Fruit fly (Drosophila melanogaster) whole organism, embryonic: ENCODE measurements around the gene CG15019.

Source experiments
- Abd-B ChIP-seq: fragments of 200-800 bp; sonication (Bioruptor generic); optimal IDR thresholded peaks from 2 replicates; lab custom pipeline; 2018; ENCODE audit warnings: missing biosample characterization, mild to moderate bottlenecking, missing genetic modification characterization, moderate library complexity
- Antp ChIP-seq: fragments of 200-800 bp; sonication (Bioruptor generic); optimal IDR thresholded peaks from 3 replicates; lab custom pipeline; 2016; ENCODE audit warnings: missing biosample characterization, missing genetic modification characterization
- BEAF-32 ChIP-seq: fragments of 200-800 bp; sonication (Bioruptor generic); optimal IDR thresholded peaks from 3 replicates; lab custom pipeline; 2017; ENCODE audit warnings: missing biosample characterization, missing genetic modification characterization, mild to moderate bottlenecking, moderate library complexity, missing genetic modification reagents
- CG10274 ChIP-seq: fragments of 200-800 bp; sonication (Bioruptor generic); optimal IDR thresholded peaks from 3 replicates; lab custom pipeline; 2017; ENCODE audit warnings: missing biosample characterization, mild to moderate bottlenecking, missing genetic modification characterization
- CG11723 ChIP-seq: fragments of 200-800 bp; sonication (Bioruptor generic); optimal IDR thresholded peaks from 2 replicates; lab custom pipeline; 2017; ENCODE audit warnings: missing biosample characterization, mild to moderate bottlenecking, missing genetic modification characterization
- CG12104 ChIP-seq: fragments of 200-800 bp; sonication (Bioruptor generic); optimal IDR thresholded peaks from 3 replicates; lab custom pipeline; 2016; ENCODE audit warnings: missing biosample characterization, missing genetic modification characterization
- CG12659 ChIP-seq: fragments of 200-800 bp; sonication (Bioruptor generic); optimal IDR thresholded peaks from 3 replicates; lab custom pipeline; 2017; ENCODE audit warnings: mild to moderate bottlenecking, missing biosample characterization, missing genetic modification reagents, missing genetic modification characterization
- CG14014 ChIP-seq: fragments of 200-800 bp; sonication (Bioruptor generic); IDR thresholded peaks from 2 replicates; pipeline ENCODE4 v1.3.6; 2022; ENCODE audit warnings: missing biosample characterization, missing genetic modification characterization
- CG1529 ChIP-seq: fragments of 200-800 bp; sonication (Bioruptor generic); optimal IDR thresholded peaks from 3 replicates; lab custom pipeline; 2018; ENCODE audit warnings: missing biosample characterization, missing genetic modification characterization
- CG1792 ChIP-seq: fragments of 200-800 bp; sonication (Bioruptor generic); optimal IDR thresholded peaks from 2 replicates; lab custom pipeline; 2016; ENCODE audit warnings: missing biosample characterization, missing genetic modification characterization
- CG2120 ChIP-seq: fragments of 200-800 bp; sonication (Bioruptor generic); optimal IDR thresholded peaks from 3 replicates; lab custom pipeline; 2016; ENCODE audit warnings: missing biosample characterization, missing genetic modification characterization
- CG2712 ChIP-seq: fragments of 200-800 bp; optimal IDR thresholded peaks from 3 replicates; lab custom pipeline; 2019; ENCODE audit warnings: missing biosample characterization, mild to moderate bottlenecking, missing genetic modification characterization, moderate library complexity
- CG31441 ChIP-seq: fragments of 200-800 bp; sonication (Bioruptor generic); IDR thresholded peaks from 2 replicates; pipeline ENCODE4 v1.3.6; 2022; ENCODE audit warnings: missing biosample characterization, missing genetic modification characterization
- CG3163 ChIP-seq: fragments of 200-800 bp; sonication (Bioruptor generic); optimal IDR thresholded peaks from 3 replicates; lab custom pipeline; 2016; ENCODE audit warnings: missing biosample characterization, missing genetic modification characterization
- CG32767 ChIP-seq: fragments of 200-800 bp; sonication (Bioruptor generic); IDR thresholded peaks from 2 replicates; pipeline ENCODE4 v1.3.6; 2022; ENCODE audit warnings: missing biosample characterization, missing genetic modification characterization
- CG42726 ChIP-seq: fragments of 200-800 bp; sonication (Bioruptor generic); IDR thresholded peaks from 2 replicates; pipeline ENCODE4 v1.3.6; 2022; ENCODE audit warnings: missing biosample characterization, missing genetic modification characterization; ENCODE audit not compliant: partially characterized antibody
- CG4404 ChIP-seq: fragments of 200-800 bp; sonication (Bioruptor generic); IDR thresholded peaks from 2 replicates; pipeline ENCODE4 v1.3.6; 2022; ENCODE audit warnings: missing biosample characterization, missing genetic modification characterization
- CG4820 ChIP-seq: fragments of 200-800 bp; sonication (Bioruptor generic); optimal IDR thresholded peaks from 3 replicates; lab custom pipeline; 2016; ENCODE audit warnings: missing biosample characterization, missing genetic modification characterization
- CG4854 ChIP-seq: fragments of 200-800 bp; sonication (Bioruptor generic); optimal IDR thresholded peaks from 2 replicates; lab custom pipeline; 2016; ENCODE audit warnings: missing biosample characterization, missing genetic modification characterization, inconsistent platforms
- CG7839 ChIP-seq: fragments of 200-800 bp; sonication (Bioruptor generic); optimal IDR thresholded peaks from 3 replicates; lab custom pipeline; 2018; ENCODE audit warnings: missing biosample characterization, mild to moderate bottlenecking, missing genetic modification characterization, moderate library complexity
- CG8388 ChIP-seq: fragments of 200-800 bp; sonication (Bioruptor generic); optimal IDR thresholded peaks from 2 replicates; lab custom pipeline; 2019; ENCODE audit warnings: missing biosample characterization, mild to moderate bottlenecking, missing genetic modification characterization, moderate library complexity
- CG9609 ChIP-seq: fragments of 200-800 bp; sonication (Bioruptor generic); optimal IDR thresholded peaks from 3 replicates; lab custom pipeline; 2016; ENCODE audit warnings: missing biosample characterization, missing genetic modification characterization
- CG9727 ChIP-seq: fragments of 200-800 bp; sonication (Bioruptor generic); optimal IDR thresholded peaks from 3 replicates; lab custom pipeline; 2017; ENCODE audit warnings: missing biosample characterization, mild to moderate bottlenecking, missing genetic modification characterization
- CG9797 ChIP-seq: fragments of 200-800 bp; sonication (Bioruptor generic); optimal IDR thresholded peaks from 3 replicates; lab custom pipeline; 2018; ENCODE audit warnings: missing biosample characterization, mild to moderate bottlenecking, missing genetic modification characterization
- D19A ChIP-seq: fragments of 200-800 bp; optimal IDR thresholded peaks from 3 replicates; lab custom pipeline; 2019; ENCODE audit warnings: missing biosample characterization, mild to moderate bottlenecking, missing genetic modification characterization, moderate library complexity
- Dek ChIP-seq: fragments of 200-800 bp; sonication (Bioruptor generic); optimal IDR thresholded peaks from 3 replicates; lab custom pipeline; 2019; ENCODE audit warnings: missing biosample characterization, mild to moderate bottlenecking, missing genetic modification characterization, moderate library complexity
- Dip2 ChIP-seq: fragments of 200-800 bp; sonication (Bioruptor generic); IDR thresholded peaks from 2 replicates; pipeline ENCODE4 v1.3.6; 2022; ENCODE audit warnings: missing biosample characterization, missing genetic modification characterization
- Dref ChIP-seq: fragments of 200-800 bp; sonication (Bioruptor generic); IDR thresholded peaks from 2 replicates; pipeline ENCODE4 v1.3.6; 2022; ENCODE audit warnings: missing biosample characterization, missing genetic modification characterization
- Ets65A ChIP-seq: fragments of 200-800 bp; sonication (Bioruptor generic); peaks from one replicate; lab custom pipeline; 2016; ENCODE audit warnings: missing biosample characterization, missing genetic modification characterization
- Fer1 ChIP-seq: fragments of 200-800 bp; sonication (Bioruptor generic); optimal IDR thresholded peaks from 2 replicates; lab custom pipeline; 2017; ENCODE audit warnings: missing biosample characterization, mild to moderate bottlenecking, missing genetic modification characterization
- Lpt ChIP-seq: fragments of >200 bp; optimal IDR thresholded peaks from 2 replicates; lab custom pipeline; 2018; ENCODE audit warnings: missing biosample characterization, missing genetic modification characterization
- Mad ChIP-seq: fragments of 200-800 bp; sonication (Bioruptor generic); optimal IDR thresholded peaks from 2 replicates; lab custom pipeline; 2016; ENCODE audit warnings: missing biosample characterization, missing genetic modification characterization
- PHDP ChIP-seq: fragments of 200-800 bp; sonication (Bioruptor generic); optimal IDR thresholded peaks from 3 replicates; lab custom pipeline; 2018; ENCODE audit warnings: missing biosample characterization, mild to moderate bottlenecking, missing genetic modification characterization, moderate library complexity
- Side ChIP-seq: fragments of 200-800 bp; sonication (Bioruptor generic); optimal IDR thresholded peaks from 2 replicates; lab custom pipeline; 2016; ENCODE audit warnings: missing biosample characterization, missing genetic modification characterization
- Trl ChIP-seq, 3 experiments: fragments of >200 bp in 2 of 3; fragments of 200-800 bp in 1 of 3; sonication (Bioruptor generic) in 1 of 3; optimal IDR thresholded peaks; 2 replicates in 1 of 3; 3 replicates in 2 of 3; lab custom pipeline; 2016 to 2017; ENCODE audit warnings: missing biosample characterization in 1 of 3, missing genetic modification characterization in 1 of 3
- YL-1 ChIP-seq: fragments of 200-800 bp; sonication (Bioruptor generic); optimal IDR thresholded peaks from 3 replicates; lab custom pipeline; 2017; ENCODE audit warnings: missing biosample characterization, mild to moderate bottlenecking, missing genetic modification characterization
- abd-A ChIP-seq: fragments of 200-800 bp; sonication (Bioruptor generic); optimal IDR thresholded peaks from 3 replicates; lab custom pipeline; 2019; ENCODE audit warnings: missing biosample characterization, mild to moderate bottlenecking, missing genetic modification characterization, moderate library complexity
- bab2 ChIP-seq: fragments of 200-800 bp; sonication (Bioruptor generic); optimal IDR thresholded peaks from 2 replicates; lab custom pipeline; 2016; ENCODE audit warnings: missing biosample characterization, missing genetic modification characterization
- bcd ChIP-seq: fragments of 200-800 bp; sonication (Bioruptor generic); optimal IDR thresholded peaks from 2 replicates; lab custom pipeline; 2017; ENCODE audit warnings: missing biosample characterization, mild to moderate bottlenecking, missing genetic modification characterization
- chm ChIP-seq: fragments of 200-800 bp; sonication (Bioruptor generic); IDR thresholded peaks from 2 replicates; pipeline ENCODE4 v1.3.6; 2022; ENCODE audit warnings: missing biosample characterization, missing genetic modification characterization
- croc ChIP-seq: fragments of 200-800 bp; sonication (Bioruptor generic); conservative IDR thresholded peaks from 3 replicates; pipeline ENCODE4 v1.3.6; 2022; ENCODE audit warnings: missing biosample characterization, missing genetic modification characterization
- crp ChIP-seq, 2 experiments: fragments of 200-800 bp; sonication (Bioruptor generic); optimal IDR thresholded peaks; 2 replicates in 1 of 2; 3 replicates in 1 of 2; lab custom pipeline; 2017; ENCODE audit warnings: missing biosample characterization in 2 of 2, missing genetic modification characterization in 2 of 2, mild to moderate bottlenecking in 1 of 2, moderate library complexity in 1 of 2
- dan ChIP-seq: fragments of 200-800 bp; sonication (Bioruptor generic); IDR thresholded peaks from 2 replicates; pipeline ENCODE4 v1.3.6; 2022; ENCODE audit warnings: missing biosample characterization, missing genetic modification characterization
- hkb ChIP-seq, 2 experiments: fragments of 200-800 bp in 1 of 2; fragments of >200 bp in 1 of 2; sonication (Bioruptor generic) in 1 of 2; IDR thresholded peaks in 1 of 2; optimal IDR thresholded peaks in 1 of 2; 2 replicates each; pipeline versions ENCODE4 v1.3.6 to Lab custom; 2017 to 2022; ENCODE audit warnings: missing biosample characterization in 1 of 2, missing genetic modification characterization in 1 of 2
- maf-S ChIP-seq: fragments of 200-800 bp; sonication (Bioruptor generic); optimal IDR thresholded peaks from 2 replicates; lab custom pipeline; 2016; ENCODE audit warnings: missing biosample characterization, missing genetic modification characterization
- mam ChIP-seq: fragments of 200-800 bp; sonication (Bioruptor generic); optimal IDR thresholded peaks from 3 replicates; lab custom pipeline; 2016; ENCODE audit warnings: missing biosample characterization, missing genetic modification characterization
- mld ChIP-seq: fragments of 200-800 bp; sonication (Bioruptor generic); IDR thresholded peaks from 3 replicates; pipeline ENCODE4 v1.3.6; 2022; ENCODE audit warnings: missing biosample characterization, missing genetic modification characterization; ENCODE audit not compliant: partially characterized antibody
- org-1 ChIP-seq: fragments of 200-800 bp; sonication (Bioruptor generic); optimal IDR thresholded peaks from 2 replicates; lab custom pipeline; 2017; ENCODE audit warnings: missing biosample characterization, missing genetic modification characterization
- sqz ChIP-seq: fragments of 200-800 bp; sonication (Bioruptor generic); optimal IDR thresholded peaks from 3 replicates; lab custom pipeline; 2018; ENCODE audit warnings: missing biosample characterization, mild to moderate bottlenecking, missing genetic modification characterization
- tll ChIP-seq, 2 experiments: fragments of 200-800 bp in 1 of 2; fragments of >200 bp in 1 of 2; sonication (Bioruptor generic) in 1 of 2; optimal IDR thresholded peaks; 2 replicates each; lab custom pipeline; 2017 to 2019; ENCODE audit warnings: missing biosample characterization in 2 of 2, missing genetic modification characterization in 2 of 2, mild to moderate bottlenecking in 1 of 2, moderate library complexity in 1 of 2

The CG15019 gene

dm6 chr3L:4428918-4429546, 23.2 kb upstream of the CG15019 start, which contains the start of gene nAChRbeta1:
nAChRbeta1 (plus strand) TSS chr3L:4429349.
- no peak for TF ChIP-seq croc (GFP tag; lab: Robert Waterston, UW)
- TF ChIP-seq Mad (GFP tag; lab: Kevin White, UChicago): no peak
- TF ChIP-seq YL-1 (GFP tag; lab: Kevin White, UChicago): no peak
- TF ChIP-seq chm (GFP tag; lab: Robert Waterston, UW): no peak
- no peak for TF ChIP-seq CG4820 (GFP tag; lab: Kevin White, UChicago)
- TF ChIP-seq D19A: no peak
- TF ChIP-seq crp (GFP tag; optimal IDR thresholded peaks at IDR 0.05; lab: Kevin White, UChicago): peak in 1 of 2 experiments; percentile 45
- TF ChIP-seq maf-S: no peak
- TF ChIP-seq Dip2: no peak
- no peak for TF ChIP-seq CG9727 (GFP tag; lab: Kevin White, UChicago)
- no peak for TF ChIP-seq hkb (optimal IDR thresholded peaks at IDR 0.05; lab: Kevin White, UChicago)
- no peak for TF ChIP-seq hkb (GFP tag; IDR thresholded peaks at IDR 0.05; lab: Robert Waterston, UW)
- TF ChIP-seq sqz (GFP tag; lab: Kevin White, UChicago): peak; percentile 10
- no peak for TF ChIP-seq tll (GFP tag; optimal IDR thresholded peaks at IDR 0.05; lab: Kevin White, UChicago)
- no peak for TF ChIP-seq mld (GFP tag; lab: Robert Waterston, UW)
- TF ChIP-seq CG3163: no peak
- no peak for TF ChIP-seq Side (GFP tag; lab: Kevin White, UChicago)
- no peak for TF ChIP-seq Antp
- no peak for TF ChIP-seq PHDP
- TF ChIP-seq CG1529 (GFP tag; lab: Kevin White, UChicago): no peak
- no peak for TF ChIP-seq CG9797 (GFP tag; lab: Kevin White, UChicago)
- no peak for TF ChIP-seq CG2712 (tag; lab: Kevin White, UChicago)
- TF ChIP-seq CG42726 (GFP tag; lab: Robert Waterston, UW): no peak
- no peak for TF ChIP-seq Dref
- no peak for TF ChIP-seq Dek (tag; lab: Kevin White, UChicago)
- TF ChIP-seq CG11723 (GFP tag; lab: Kevin White, UChicago): no peak
- no peak for TF ChIP-seq CG4854 (GFP tag; lab: Kevin White, UChicago)
- no peak for TF ChIP-seq CG12659 (GFP tag; lab: Kevin White, UChicago)
- TF ChIP-seq CG4404 (GFP tag; lab: Robert Waterston, UW): no peak
- TF ChIP-seq abd-A (tag; lab: Kevin White, UChicago): no peak
- no peak for TF ChIP-seq dan (GFP tag; lab: Robert Waterston, UW)
- TF ChIP-seq CG14014 (GFP tag; lab: Robert Waterston, UW): no peak
- TF ChIP-seq CG10274 (GFP tag; lab: Kevin White, UChicago): no peak
- TF ChIP-seq CG32767 (GFP tag; lab: Robert Waterston, UW): no peak
- TF ChIP-seq Abd-B (GFP tag; lab: Kevin White, UChicago): no peak
- no peak for TF ChIP-seq org-1
- TF ChIP-seq CG12104: no peak
- TF ChIP-seq Fer1 (GFP tag; lab: Kevin White, UChicago): peak; percentile 24
- TF ChIP-seq CG8388: peak; percentile 66
- no peak for TF ChIP-seq bcd (GFP tag; lab: Kevin White, UChicago)
- TF ChIP-seq Lpt (GFP tag; lab: Kevin White, UChicago): no peak
- TF ChIP-seq BEAF-32 (GFP tag; lab: Kevin White, UChicago): no peak
- TF ChIP-seq Ets65A: no peak
- TF ChIP-seq CG1792 (GFP tag; lab: Kevin White, UChicago): no peak
- peak in 1 of 2 experiments; percentile 17 for TF ChIP-seq Trl (optimal IDR thresholded peaks at IDR 0.05; lab: Kevin White, UChicago)
- TF ChIP-seq Trl (GFP tag; optimal IDR thresholded peaks at IDR 0.05; lab: Kevin White, UChicago): no peak
- TF ChIP-seq CG7839: no peak
- TF ChIP-seq bab2 (GFP tag; lab: Kevin White, UChicago): no peak
- peak; percentile 14 for TF ChIP-seq CG2120 (GFP tag; lab: Kevin White, UChicago)
- no peak for TF ChIP-seq CG31441 (GFP tag; lab: Robert Waterston, UW)
- TF ChIP-seq mam (GFP tag; lab: Kevin White, UChicago): no peak
- TF ChIP-seq CG9609 (GFP tag; lab: Kevin White, UChicago): no peak
